Worm (Caenorhabditis elegans) whole organism, L4 larva: ENCODE measurements around the gene Y41C4A.9.

Source experiments
- fkh-10 ChIP-seq: fragments of 150-350 bp; optimal IDR thresholded peaks from 2 replicates; lab custom pipeline; 2014; ENCODE audit warnings: missing biosample characterization, missing genetic modification reagents, missing genetic modification characterization
- nhr-11 ChIP-seq: fragments of 150-350 bp; optimal IDR thresholded peaks from 2 replicates; lab custom pipeline; 2014; ENCODE audit warnings: missing biosample characterization, missing genetic modification characterization
- unc-39 ChIP-seq: sonication (generic microtip); optimal IDR thresholded peaks from 2 replicates; lab custom pipeline; 2017; ENCODE audit warnings: missing biosample characterization, missing genetic modification characterization

DNA sequence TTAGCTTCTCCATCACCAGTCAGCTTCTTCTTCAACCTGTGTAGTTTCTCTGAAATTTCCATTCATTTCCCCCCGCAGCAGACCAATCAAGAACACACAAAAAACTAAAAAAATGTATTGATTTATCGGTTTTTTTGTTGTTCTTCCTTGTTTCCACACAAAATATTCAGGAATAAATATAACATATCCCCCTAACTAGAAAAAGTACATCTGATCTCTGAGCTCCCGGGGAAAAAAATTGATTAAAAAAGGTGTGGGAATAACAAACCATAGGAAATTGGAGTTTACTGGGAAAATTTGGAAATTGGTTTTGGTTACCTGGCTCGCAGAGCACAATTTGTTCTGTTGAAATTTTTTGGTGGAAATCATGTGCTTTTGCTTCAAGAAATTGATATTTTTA is 23.5 kb downstream of the Y41C4A.9 start, which contains the start of gene Y41C4A.22:
- no peak for TF ChIP-seq unc-39
- TF ChIP-seq fkh-10 (GFP tag; lab: Kevin White, UChicago), result no peak
- no peak for TF ChIP-seq nhr-11 (tag; lab: Kevin White, UChicago)
